Fruit fly (Drosophila melanogaster) whole organism, prepupa: ENCODE data around the gene wapl.

ENCODE experiments used
- Blimp-1 ChIP-seq: fragments of 200-800 bp; sonication (Bioruptor generic); optimal IDR thresholded peaks from 3 replicates; lab custom pipeline; 2017; ENCODE audit warnings: missing biosample characterization, missing genetic modification characterization, mild to moderate bottlenecking, moderate library complexity, missing genetic modification reagents
- CG10631 ChIP-seq: fragments of 200-800 bp; sonication (Bioruptor generic); optimal IDR thresholded peaks from 2 replicates; lab custom pipeline; 2016; ENCODE audit warnings: missing biosample characterization, missing genetic modification characterization
- CG10669 ChIP-seq: fragments of 200-800 bp; sonication (Bioruptor generic); optimal IDR thresholded peaks from 3 replicates; lab custom pipeline; 2018; ENCODE audit warnings: missing biosample characterization, mild to moderate bottlenecking, missing genetic modification characterization, moderate library complexity
- CG11294 ChIP-seq: fragments of 200-800 bp; sonication (Bioruptor generic); IDR thresholded peaks from 2 replicates; pipeline ENCODE4 v1.3.6; 2022; ENCODE audit warnings: missing biosample characterization, missing genetic modification characterization
- CG1621 ChIP-seq: fragments of 200-800 bp; sonication (Bioruptor generic); optimal IDR thresholded peaks from 3 replicates; lab custom pipeline; 2018; ENCODE audit warnings: missing biosample characterization, mild to moderate bottlenecking, missing genetic modification characterization
- CG3032 ChIP-seq: fragments of 200-800 bp; optimal IDR thresholded peaks from 2 replicates; lab custom pipeline; 2019; ENCODE audit warnings: missing biosample characterization, mild to moderate bottlenecking, missing genetic modification characterization, moderate library complexity
- CG31627 ChIP-seq: fragments of 200-800 bp; sonication (Bioruptor generic); optimal IDR thresholded peaks from 3 replicates; lab custom pipeline; 2016; ENCODE audit warnings: missing biosample characterization, missing genetic modification characterization
- CG32006 ChIP-seq: fragments of 200-800 bp; sonication (Bioruptor generic); optimal IDR thresholded peaks from 3 replicates; lab custom pipeline; 2017; ENCODE audit warnings: missing biosample characterization, mild to moderate bottlenecking, missing genetic modification characterization
- CG34406 ChIP-seq: fragments of 200-800 bp; sonication (Bioruptor generic); optimal IDR thresholded peaks from 3 replicates; lab custom pipeline; 2016; ENCODE audit warnings: missing biosample characterization, missing genetic modification characterization
- CG3919 ChIP-seq: fragments of 200-800 bp; sonication (Bioruptor generic); optimal IDR thresholded peaks from 3 replicates; lab custom pipeline; 2016; ENCODE audit warnings: missing biosample characterization, missing genetic modification characterization
- CG6276 ChIP-seq: fragments of 200-800 bp; sonication (Bioruptor generic); optimal IDR thresholded peaks from 2 replicates; lab custom pipeline; 2017; ENCODE audit warnings: missing biosample characterization, mild to moderate bottlenecking, missing genetic modification characterization
- CG6792 ChIP-seq: fragments of 200-800 bp; sonication (Bioruptor generic); optimal IDR thresholded peaks from 3 replicates; lab custom pipeline; 2016; ENCODE audit warnings: missing biosample characterization, missing genetic modification characterization
- CG6854 ChIP-seq: fragments of 200-800 bp; sonication (Bioruptor generic); optimal IDR thresholded peaks from 2 replicates; lab custom pipeline; 2017; ENCODE audit warnings: missing biosample characterization, mild to moderate bottlenecking, missing genetic modification characterization
- CG7368 ChIP-seq: fragments of 200-800 bp; sonication (Bioruptor generic); optimal IDR thresholded peaks from 3 replicates; lab custom pipeline; 2016; ENCODE audit warnings: missing biosample characterization, missing genetic modification characterization
- CG8119 ChIP-seq: fragments of 200-800 bp; sonication (Bioruptor generic); IDR thresholded peaks from 3 replicates; pipeline ENCODE4 v1.3.6; 2022; ENCODE audit warnings: missing biosample characterization, missing genetic modification characterization
- CG8632 ChIP-seq: fragments of 200-800 bp; sonication (Bioruptor generic); optimal IDR thresholded peaks from 3 replicates; lab custom pipeline; 2016; ENCODE audit warnings: missing biosample characterization, missing genetic modification characterization
- CG9139 ChIP-seq: fragments of 200-800 bp; sonication (Bioruptor generic); optimal IDR thresholded peaks from 3 replicates; lab custom pipeline; 2017; ENCODE audit warnings: missing biosample characterization, mild to moderate bottlenecking, missing genetic modification characterization
- Eip75B ChIP-seq: fragments of 200-800 bp; sonication (Bioruptor generic); optimal IDR thresholded peaks from 3 replicates; lab custom pipeline; 2016; ENCODE audit warnings: missing biosample characterization, missing genetic modification characterization
- Eip78C ChIP-seq: fragments of 200-800 bp; sonication (Bioruptor generic); peaks from one replicate; lab custom pipeline; 2016; ENCODE audit warnings: missing biosample characterization, missing genetic modification characterization
- Eip93F ChIP-seq: fragments of 200-800 bp; sonication (Bioruptor generic); optimal IDR thresholded peaks from 2 replicates; lab custom pipeline; 2016; ENCODE audit warnings: missing biosample characterization, mild to moderate bottlenecking, missing genetic modification characterization
- Ets96B ChIP-seq: fragments of 200-800 bp; optimal IDR thresholded peaks from 2 replicates; lab custom pipeline; 2019; ENCODE audit warnings: missing biosample characterization, mild to moderate bottlenecking, missing genetic modification characterization, moderate library complexity
- Gug ChIP-seq: fragments of 200-800 bp; sonication (Bioruptor generic); IDR thresholded peaks from 2 replicates; pipeline ENCODE4 v1.3.6; 2022; ENCODE audit warnings: missing biosample characterization, missing genetic modification characterization
- Hr38 ChIP-seq: sonication (Bioruptor generic); optimal IDR thresholded peaks from 2 replicates; lab custom pipeline; 2016; ENCODE audit warnings: missing biosample characterization, missing genetic modification characterization
- Hr39 ChIP-seq: fragments of 200-800 bp; sonication (Bioruptor generic); optimal IDR thresholded peaks from 2 replicates; lab custom pipeline; 2016; ENCODE audit warnings: missing biosample characterization, missing genetic modification characterization
- Lpt ChIP-seq: fragments of 200-800 bp; sonication (Bioruptor generic); optimal IDR thresholded peaks from 3 replicates; lab custom pipeline; 2016; ENCODE audit warnings: missing biosample characterization, missing genetic modification characterization
- Met ChIP-seq: fragments of 200-800 bp; sonication (Bioruptor generic); optimal IDR thresholded peaks from 3 replicates; lab custom pipeline; 2016; ENCODE audit warnings: missing biosample characterization, missing genetic modification characterization
- OdsH ChIP-seq: fragments of 200-800 bp; sonication (Bioruptor generic); optimal IDR thresholded peaks from 3 replicates; lab custom pipeline; 2016; ENCODE audit warnings: missing biosample characterization, missing genetic modification characterization
- Sox102F ChIP-seq: fragments of 200-800 bp; sonication (Bioruptor generic); optimal IDR thresholded peaks from 2 replicates; lab custom pipeline; 2016; ENCODE audit warnings: missing biosample characterization, mild to moderate bottlenecking, missing genetic modification characterization
- Sox14 ChIP-seq: fragments of 200-800 bp; sonication (Bioruptor generic); optimal IDR thresholded peaks from 3 replicates; lab custom pipeline; 2016; ENCODE audit warnings: missing biosample characterization, missing genetic modification characterization
- Sox15 ChIP-seq: fragments of 200-800 bp; sonication (Bioruptor generic); optimal IDR thresholded peaks from 3 replicates; lab custom pipeline; 2016; ENCODE audit warnings: missing biosample characterization, missing genetic modification characterization
- achi ChIP-seq: fragments of 200-800 bp; sonication (Bioruptor generic); optimal IDR thresholded peaks from 3 replicates; lab custom pipeline; 2016; ENCODE audit warnings: missing biosample characterization, missing genetic modification characterization
- acj6 ChIP-seq: fragments of 200-800 bp; sonication (Bioruptor generic); optimal IDR thresholded peaks from 3 replicates; lab custom pipeline; 2016; ENCODE audit warnings: missing biosample characterization, missing genetic modification characterization
- cyc ChIP-seq: fragments of 200-800 bp; sonication (Bioruptor generic); optimal IDR thresholded peaks from 3 replicates; lab custom pipeline; 2016; ENCODE audit warnings: missing biosample characterization, missing genetic modification characterization
- dac ChIP-seq: fragments of 200-800 bp; sonication (Bioruptor generic); optimal IDR thresholded peaks from 2 replicates; lab custom pipeline; 2017; ENCODE audit warnings: missing biosample characterization, mild to moderate bottlenecking, missing genetic modification characterization
- eg ChIP-seq: fragments of 200-800 bp; sonication (Bioruptor generic); IDR thresholded peaks from 3 replicates; pipeline ENCODE4 v1.3.6; 2022; ENCODE audit warnings: missing biosample characterization, missing genetic modification characterization
- esn ChIP-seq: fragments of 200-800 bp; sonication (Bioruptor generic); optimal IDR thresholded peaks from 2 replicates; lab custom pipeline; 2016; ENCODE audit warnings: missing biosample characterization, mild to moderate bottlenecking, missing genetic modification characterization, moderate library complexity
- fd59A ChIP-seq: fragments of 200-800 bp; sonication (Bioruptor generic); optimal IDR thresholded peaks from 2 replicates; lab custom pipeline; 2017; ENCODE audit warnings: missing biosample characterization, mild to moderate bottlenecking, missing genetic modification characterization, missing genetic modification reagents
- net ChIP-seq: fragments of 200-800 bp; sonication (Bioruptor generic); optimal IDR thresholded peaks from 3 replicates; lab custom pipeline; 2016; ENCODE audit warnings: missing biosample characterization, missing genetic modification characterization
- pdm3 ChIP-seq: fragments of 200-800 bp; sonication (Bioruptor generic); optimal IDR thresholded peaks from 3 replicates; lab custom pipeline; 2016; ENCODE audit warnings: missing biosample characterization, missing genetic modification characterization
- salr ChIP-seq, 2 experiments: fragments of 200-800 bp; sonication (Bioruptor generic); optimal IDR thresholded peaks; 3 replicates each; lab custom pipeline; 2016 to 2018; ENCODE audit warnings: missing biosample characterization in 2 of 2, missing genetic modification characterization in 2 of 2, mild to moderate bottlenecking in 1 of 2
- spab ChIP-seq: fragments of 200-800 bp; sonication (Bioruptor generic); optimal IDR thresholded peaks from 2 replicates; lab custom pipeline; 2017; ENCODE audit warnings: missing biosample characterization, mild to moderate bottlenecking, missing genetic modification characterization, missing genetic modification reagents
- ss ChIP-seq, 2 experiments: fragments of 200-800 bp; sonication (Bioruptor generic); optimal IDR thresholded peaks; 2 replicates in 1 of 2; 3 replicates in 1 of 2; lab custom pipeline; 2017 to 2018; ENCODE audit warnings: mild to moderate bottlenecking in 2 of 2, missing biosample characterization in 2 of 2, missing genetic modification characterization in 2 of 2, moderate library complexity in 1 of 2
- svp ChIP-seq: fragments of 200-800 bp; sonication (Bioruptor generic); peaks from one replicate; lab custom pipeline; 2016; ENCODE audit warnings: missing biosample characterization, missing genetic modification characterization
- topi ChIP-seq: fragments of 200-800 bp; sonication (Bioruptor generic); optimal IDR thresholded peaks from 3 replicates; lab custom pipeline; 2016; ENCODE audit warnings: missing biosample characterization, missing genetic modification characterization
- vri ChIP-seq: fragments of 200-800 bp; sonication (Bioruptor generic); optimal IDR thresholded peaks from 3 replicates; lab custom pipeline; 2016; ENCODE audit warnings: missing biosample characterization, mild to moderate bottlenecking, missing genetic modification characterization

Gene wapl

dm6 chrX:2123013-2123964 lies 35.5 kb downstream of the wapl start, which contains the start of gene ph-d (continued):
- peak; percentile 67 for TF ChIP-seq CG6854 (GFP tag; lab: Kevin White, UChicago)
- peak; percentile 75 for TF ChIP-seq net (GFP tag; lab: Kevin White, UChicago)
- peak; percentile 94 for TF ChIP-seq Lpt
- TF ChIP-seq CG1621 (tag; lab: Kevin White, UChicago) = peak; percentile 88
- peak; percentile 75 for TF ChIP-seq fd59A
- TF ChIP-seq CG9139 (GFP tag; lab: Kevin White, UChicago) = peak; percentile 81
- TF ChIP-seq Hr38 = no peak
- peak; percentile 88 for TF ChIP-seq Ets96B (tag; lab: Kevin White, UChicago)
- TF ChIP-seq spab (GFP tag; lab: Kevin White, UChicago) = no peak
- no peak for TF ChIP-seq CG6792
- peak; percentile 84 for TF ChIP-seq Gug (GFP tag; lab: Robert Waterston, UW)

- peak; percentile 56 for TF ChIP-seq Sox15 (GFP tag; lab: Kevin White, UChicago)
- peak; percentile 84 for TF ChIP-seq Sox14 (GFP tag; lab: Kevin White, UChicago)
- TF ChIP-seq salr (GFP tag; optimal IDR thresholded peaks at IDR 0.05; lab: Kevin White, UChicago) = peak; percentile 37 to 55
- TF ChIP-seq Ets96B (tag; lab: Kevin White, UChicago) = peak; percentile 66
- peak; percentile 94 for TF ChIP-seq Blimp-1
- peak; percentile 93 for TF ChIP-seq Eip78C (GFP tag; lab: Kevin White, UChicago)
- TF ChIP-seq Met (GFP tag; lab: Kevin White, UChicago) = peak; percentile 78
- TF ChIP-seq acj6 (GFP tag; lab: Kevin White, UChicago) = peak; percentile 73
- TF ChIP-seq CG34406 (GFP tag; lab: Kevin White, UChicago) = peak; percentile 68
- TF ChIP-seq CG32006 = peak; percentile 68
- TF ChIP-seq Hr39 (GFP tag; lab: Kevin White, UChicago) = peak; percentile 80
- TF ChIP-seq CG10669 = peak; percentile 65
- peak; percentile 66 for TF ChIP-seq CG10631 (GFP tag; lab: Kevin White, UChicago)
- peak; percentile 68 for TF ChIP-seq CG8632 (GFP tag; lab: Kevin White, UChicago)
- TF ChIP-seq cyc (GFP tag; lab: Kevin White, UChicago) = peak; percentile 70
- TF ChIP-seq Sox102F (GFP tag; lab: Kevin White, UChicago) = peak; percentile 71
- peak; percentile 34; the same call in 1 of the 2 replicates for TF ChIP-seq CG11294 (GFP tag; lab: Robert Waterston, UW)
- TF ChIP-seq CG6854 (GFP tag; lab: Kevin White, UChicago) = no peak
- TF ChIP-seq pdm3 = peak; percentile 75
- peak; percentile 72 for TF ChIP-seq esn
- TF ChIP-seq CG3032 = peak; percentile 65
- TF ChIP-seq OdsH (GFP tag; lab: Kevin White, UChicago) = peak; percentile 80
- TF ChIP-seq achi (GFP tag; lab: Kevin White, UChicago) = peak; percentile 70
- TF ChIP-seq ss (GFP tag; optimal IDR thresholded peaks at IDR 0.05; lab: Kevin White, UChicago) = peak; percentile 66 to 73
- TF ChIP-seq CG6276 (GFP tag; lab: Kevin White, UChicago) = no peak
- peak; percentile 61 for TF ChIP-seq net (GFP tag; lab: Kevin White, UChicago)
- peak; percentile 73 for TF ChIP-seq CG6792
- peak; percentile 72 for TF ChIP-seq CG8119
- TF ChIP-seq Eip93F (GFP tag; lab: Kevin White, UChicago) = peak; percentile 57
- peak; percentile 60; the same call in 2 of the 3 replicates for TF ChIP-seq eg (GFP tag; lab: Robert Waterston, UW)
- peak; percentile 78 for TF ChIP-seq topi
- peak; percentile 74 for TF ChIP-seq CG3919 (GFP tag; lab: Kevin White, UChicago)
- TF ChIP-seq dac (GFP tag; lab: Kevin White, UChicago) = peak; percentile 33
- no peak for TF ChIP-seq vri (GFP tag; lab: Kevin White, UChicago)
- peak; percentile 48 for TF ChIP-seq Gug (GFP tag; lab: Robert Waterston, UW)
- peak; percentile 84 for TF ChIP-seq Eip75B (GFP tag; lab: Kevin White, UChicago)
- peak; percentile 68 for TF ChIP-seq CG31627 (GFP tag; lab: Kevin White, UChicago)
- peak; percentile 94 for TF ChIP-seq svp (GFP tag; lab: Kevin White, UChicago)
- TF ChIP-seq fd59A = peak; percentile 68
- peak; percentile 68 for TF ChIP-seq CG7368 (GFP tag; lab: Kevin White, UChicago)
Observed at dm6 chrX:2121716-2122601, 36.8 kb downstream of the wapl start.
